Fruit fly (Drosophila melanogaster): ENCODE data around the gene RpS19b.

dm6 chr3R:23902557-23902956, 30.8 kb downstream of the RpS19b start:
- no peak for TF ChIP-seq Myc (optimal IDR thresholded peaks at IDR 0.05)
- TF ChIP-seq psq (optimal IDR thresholded peaks at IDR 0.05) = no peak
- no peak for TF ChIP-seq ttk (optimal IDR thresholded peaks at IDR 0.05)

Measured in Kc167 (cell line).